Fruit fly (Drosophila melanogaster) whole organism, embryonic: Measurements from ENCODE around the gene CG14024.

Experiments used
- Asciz ChIP-seq: fragments of 200-800 bp; sonication (Bioruptor generic); optimal IDR thresholded peaks from 2 replicates; lab custom pipeline; 2017; ENCODE audit warnings: missing biosample characterization, mild to moderate bottlenecking, missing genetic modification characterization, missing genetic modification reagents
- B-H1 ChIP-seq: fragments of 200-800 bp; sonication (Bioruptor generic); IDR thresholded peaks from 3 replicates; pipeline ENCODE4 v1.3.6; 2022; ENCODE audit warnings: missing biosample characterization, missing genetic modification characterization
- CG10366 ChIP-seq: fragments of 200-800 bp; sonication (Bioruptor generic); IDR thresholded peaks from 2 replicates; pipeline ENCODE4 v1.3.6; 2022; ENCODE audit warnings: missing biosample characterization, missing genetic modification characterization
- CG10431 ChIP-seq: fragments of 200-800 bp; sonication (Bioruptor generic); optimal IDR thresholded peaks from 3 replicates; lab custom pipeline; 2018; ENCODE audit warnings: missing biosample characterization, mild to moderate bottlenecking, missing genetic modification characterization
- CG11398 ChIP-seq: fragments of 200-800 bp; sonication (Bioruptor generic); optimal IDR thresholded peaks from 2 replicates; lab custom pipeline; 2016; ENCODE audit warnings: missing biosample characterization, missing genetic modification characterization
- CG12391 ChIP-seq: fragments of 200-800 bp; sonication (Bioruptor generic); optimal IDR thresholded peaks from 3 replicates; lab custom pipeline; 2018; ENCODE audit warnings: missing biosample characterization, mild to moderate bottlenecking, missing genetic modification characterization, moderate library complexity
- CG12744 ChIP-seq: fragments of 200-800 bp; sonication (Bioruptor generic); optimal IDR thresholded peaks from 2 replicates; lab custom pipeline; 2016; ENCODE audit warnings: missing biosample characterization, missing genetic modification characterization
- CG13287 ChIP-seq: fragments of 200-800 bp; sonication (Bioruptor generic); IDR thresholded peaks from 2 replicates; pipeline ENCODE4 v1.3.6; 2022; ENCODE audit warnings: missing biosample characterization, missing genetic modification characterization; ENCODE audit not compliant: partially characterized antibody
- CG14014 ChIP-seq: fragments of 200-800 bp; sonication (Bioruptor generic); IDR thresholded peaks from 2 replicates; pipeline ENCODE4 v1.3.6; 2022; ENCODE audit warnings: missing biosample characterization, missing genetic modification characterization
- CG1529 ChIP-seq: fragments of 200-800 bp; sonication (Bioruptor generic); optimal IDR thresholded peaks from 3 replicates; lab custom pipeline; 2018; ENCODE audit warnings: missing biosample characterization, missing genetic modification characterization
- CG1603 ChIP-seq: fragments of 200-800 bp; sonication (Bioruptor generic); optimal IDR thresholded peaks from 2 replicates; lab custom pipeline; 2019; ENCODE audit warnings: missing biosample characterization, mild to moderate bottlenecking, missing genetic modification characterization, moderate library complexity
- CG18011 ChIP-seq: fragments of 200-800 bp; sonication (Bioruptor generic); optimal IDR thresholded peaks from 2 replicates; lab custom pipeline; 2017; ENCODE audit warnings: missing biosample characterization, missing genetic modification characterization, mild to moderate bottlenecking, moderate library complexity, missing genotype
- CG18262 ChIP-seq: fragments of 200-800 bp; optimal IDR thresholded peaks from 3 replicates; lab custom pipeline; 2019; ENCODE audit warnings: missing biosample characterization, mild to moderate bottlenecking, missing genetic modification characterization, moderate library complexity
- CG30403 ChIP-seq: fragments of 200-800 bp; sonication (Bioruptor generic); optimal IDR thresholded peaks from 3 replicates; lab custom pipeline; 2016; ENCODE audit warnings: missing biosample characterization, missing genetic modification characterization
- CG31388 ChIP-seq: fragments of 200-800 bp; sonication (Bioruptor generic); optimal IDR thresholded peaks from 2 replicates; lab custom pipeline; 2016; ENCODE audit warnings: missing biosample characterization, missing genetic modification characterization
- CG33213 ChIP-seq: fragments of 200-800 bp; sonication (Bioruptor generic); optimal IDR thresholded peaks from 3 replicates; lab custom pipeline; 2016; ENCODE audit warnings: missing biosample characterization, missing genetic modification characterization
- CG42726 ChIP-seq: fragments of 200-800 bp; sonication (Bioruptor generic); IDR thresholded peaks from 2 replicates; pipeline ENCODE4 v1.3.6; 2022; ENCODE audit warnings: missing biosample characterization, missing genetic modification characterization; ENCODE audit not compliant: partially characterized antibody
- CG4282 ChIP-seq: fragments of 200-800 bp; sonication (Bioruptor generic); optimal IDR thresholded peaks from 2 replicates; lab custom pipeline; 2016; ENCODE audit warnings: missing biosample characterization, missing genetic modification characterization
- CG4707 ChIP-seq: fragments of 200-800 bp; sonication (Bioruptor generic); optimal IDR thresholded peaks from 2 replicates; lab custom pipeline; 2018; ENCODE audit warnings: missing biosample characterization, mild to moderate bottlenecking, missing genetic modification characterization, moderate library complexity
- CG6254 ChIP-seq: fragments of 200-800 bp; sonication (Bioruptor generic); optimal IDR thresholded peaks from 3 replicates; lab custom pipeline; 2017; ENCODE audit warnings: mild to moderate bottlenecking, missing biosample characterization, missing genetic modification reagents, missing genetic modification characterization
- CG6854 ChIP-seq: fragments of 200-800 bp; sonication (Bioruptor generic); optimal IDR thresholded peaks from 3 replicates; lab custom pipeline; 2017; ENCODE audit warnings: missing biosample characterization, mild to moderate bottlenecking, missing genetic modification characterization
- Chrac-16 ChIP-seq: fragments of 200-800 bp; sonication (Bioruptor generic); optimal IDR thresholded peaks from 3 replicates; lab custom pipeline; 2016; ENCODE audit warnings: missing biosample characterization, missing genetic modification characterization
- CoRest ChIP-seq: fragments of 200-800 bp; sonication (Bioruptor generic); optimal IDR thresholded peaks from 3 replicates; lab custom pipeline; 2018; ENCODE audit warnings: missing biosample characterization, mild to moderate bottlenecking, missing genetic modification characterization, moderate library complexity
- Dek ChIP-seq: fragments of 200-800 bp; sonication (Bioruptor generic); optimal IDR thresholded peaks from 3 replicates; lab custom pipeline; 2019; ENCODE audit warnings: missing biosample characterization, mild to moderate bottlenecking, missing genetic modification characterization, moderate library complexity
- Ets65A ChIP-seq: fragments of 200-800 bp; sonication (Bioruptor generic); peaks from one replicate; lab custom pipeline; 2016; ENCODE audit warnings: missing biosample characterization, missing genetic modification characterization
- HmgZ ChIP-seq: fragments of 200-800 bp; sonication (Bioruptor generic); optimal IDR thresholded peaks from 2 replicates; lab custom pipeline; 2018; ENCODE audit warnings: missing biosample characterization, mild to moderate bottlenecking, missing genetic modification characterization
- Lpt ChIP-seq: fragments of >200 bp; optimal IDR thresholded peaks from 2 replicates; lab custom pipeline; 2018; ENCODE audit warnings: missing biosample characterization, missing genetic modification characterization
- NC2β ChIP-seq: fragments of 200-800 bp; sonication (Bioruptor generic); optimal IDR thresholded peaks from 2 replicates; lab custom pipeline; 2016; ENCODE audit warnings: missing biosample characterization, missing genetic modification characterization
- Nf-YB ChIP-seq: fragments of 200-800 bp; sonication (Bioruptor generic); optimal IDR thresholded peaks from 3 replicates; lab custom pipeline; 2019; ENCODE audit warnings: missing biosample characterization, mild to moderate bottlenecking, missing genetic modification characterization, moderate library complexity
- PHDP ChIP-seq: fragments of 200-800 bp; sonication (Bioruptor generic); optimal IDR thresholded peaks from 3 replicates; lab custom pipeline; 2018; ENCODE audit warnings: missing biosample characterization, mild to moderate bottlenecking, missing genetic modification characterization, moderate library complexity
- Poxn ChIP-seq: fragments of 200-800 bp; sonication (Bioruptor generic); IDR thresholded peaks from 2 replicates; pipeline ENCODE4 v1.3.6; 2022; ENCODE audit warnings: missing biosample characterization, missing genetic modification characterization
- Rx ChIP-seq: fragments of 200-800 bp; sonication (Bioruptor generic); IDR thresholded peaks from 2 replicates; pipeline ENCODE4 v1.3.6; 2022; ENCODE audit warnings: missing biosample characterization, missing genetic modification characterization
- Sox102F ChIP-seq: fragments of 200-800 bp; sonication (Bioruptor generic); optimal IDR thresholded peaks from 2 replicates; lab custom pipeline; 2018; ENCODE audit warnings: missing biosample characterization, mild to moderate bottlenecking, missing genetic modification characterization, moderate library complexity
- TFAM ChIP-seq: fragments of 200-800 bp; sonication (Bioruptor generic); optimal IDR thresholded peaks from 2 replicates; lab custom pipeline; 2017; ENCODE audit warnings: missing biosample characterization, missing genetic modification characterization, inconsistent platforms
- Xrp1 ChIP-seq: fragments of 200-800 bp; sonication (Bioruptor generic); IDR thresholded peaks from 2 replicates; pipeline ENCODE4 v1.3.6; 2022; ENCODE audit warnings: missing biosample characterization, missing genetic modification characterization
- abd-A ChIP-seq: fragments of 200-800 bp; sonication (Bioruptor generic); optimal IDR thresholded peaks from 3 replicates; lab custom pipeline; 2019; ENCODE audit warnings: missing biosample characterization, mild to moderate bottlenecking, missing genetic modification characterization, moderate library complexity
- amos ChIP-seq: fragments of 200-800 bp; sonication (Bioruptor generic); IDR thresholded peaks from 2 replicates; pipeline ENCODE4 v1.3.6; 2022; ENCODE audit warnings: missing biosample characterization, missing genetic modification characterization; ENCODE audit not compliant: partially characterized antibody
- ara ChIP-seq: fragments of 200-800 bp; sonication (Bioruptor generic); IDR thresholded peaks from 2 replicates; pipeline ENCODE4 v1.3.6; 2022; ENCODE audit warnings: missing biosample characterization, missing genetic modification characterization
- br ChIP-seq: fragments of >200 bp; optimal IDR thresholded peaks from 2 replicates; lab custom pipeline; 2017
- btn ChIP-seq: fragments of 200-800 bp; sonication (Bioruptor generic); optimal IDR thresholded peaks from 2 replicates; lab custom pipeline; 2016; ENCODE audit warnings: missing biosample characterization, missing genetic modification characterization
- danr ChIP-seq: fragments of 200-800 bp; sonication (Bioruptor generic); IDR thresholded peaks from 2 replicates; pipeline ENCODE4 v1.3.6; 2022; ENCODE audit warnings: missing biosample characterization, missing genetic modification characterization
- exex ChIP-seq: fragments of 200-800 bp; sonication (Bioruptor generic); optimal IDR thresholded peaks from 4 replicates; lab custom pipeline; 2018; ENCODE audit warnings: missing biosample characterization, mild to moderate bottlenecking, missing genetic modification characterization, moderate library complexity
- fd96Cb ChIP-seq: fragments of 200-800 bp; sonication (Bioruptor generic); optimal IDR thresholded peaks from 2 replicates; lab custom pipeline; 2018; ENCODE audit warnings: missing biosample characterization, mild to moderate bottlenecking, missing genetic modification characterization, moderate library complexity
- grau ChIP-seq: fragments of 200-800 bp; optimal IDR thresholded peaks from 3 replicates; lab custom pipeline; 2019; ENCODE audit warnings: missing biosample characterization, mild to moderate bottlenecking, missing genetic modification characterization, moderate library complexity
- gsb ChIP-seq: fragments of 200-800 bp; sonication (Bioruptor generic); IDR thresholded peaks from 2 replicates; pipeline ENCODE4 v1.3.6; 2022; ENCODE audit warnings: missing biosample characterization, missing genetic modification characterization
- lilli ChIP-seq: fragments of 200-800 bp; sonication (Bioruptor generic); optimal IDR thresholded peaks from 3 replicates; lab custom pipeline; 2016; ENCODE audit warnings: missing biosample characterization, missing genetic modification characterization
- lola ChIP-seq, 3 experiments: fragments of >200 bp in 2 of 3; fragments of 200-800 bp in 1 of 3; sonication (Bioruptor generic) in 1 of 3; optimal IDR thresholded peaks; 2 replicates each; lab custom pipeline; 2017 to 2019; ENCODE audit warnings: missing biosample characterization in 3 of 3, missing genetic modification characterization in 3 of 3, mild to moderate bottlenecking in 1 of 3, moderate library complexity in 1 of 3
- lov ChIP-seq, 2 experiments: fragments of 200-800 bp in 1 of 2; fragments of >200 bp in 1 of 2; sonication (Bioruptor generic) in 1 of 2; IDR thresholded peaks in 1 of 2; optimal IDR thresholded peaks in 1 of 2; 2 replicates in 1 of 2; 3 replicates in 1 of 2; pipeline versions ENCODE4 v1.3.6 to Lab custom; 2017 to 2022; ENCODE audit warnings: missing biosample characterization in 1 of 2, missing genetic modification characterization in 1 of 2
- phol ChIP-seq: fragments of 200-800 bp; sonication (Bioruptor generic); optimal IDR thresholded peaks from 3 replicates; lab custom pipeline; 2018; ENCODE audit warnings: missing biosample characterization, mild to moderate bottlenecking, missing genetic modification characterization, moderate library complexity
- row ChIP-seq: fragments of 200-800 bp; sonication (Bioruptor generic); IDR thresholded peaks from 3 replicates; pipeline ENCODE4 v1.3.6; 2022; ENCODE audit warnings: missing biosample characterization, missing genetic modification characterization
- schlank ChIP-seq: fragments of 200-800 bp; sonication (Bioruptor generic); optimal IDR thresholded peaks from 2 replicates; lab custom pipeline; 2018; ENCODE audit warnings: missing biosample characterization, mild to moderate bottlenecking, missing genetic modification characterization
- sens ChIP-seq: fragments of 200-800 bp; sonication (Bioruptor generic); peaks from one replicate; lab custom pipeline; 2016; ENCODE audit warnings: missing biosample characterization, missing genetic modification characterization

The CG14024 gene

DNA sequence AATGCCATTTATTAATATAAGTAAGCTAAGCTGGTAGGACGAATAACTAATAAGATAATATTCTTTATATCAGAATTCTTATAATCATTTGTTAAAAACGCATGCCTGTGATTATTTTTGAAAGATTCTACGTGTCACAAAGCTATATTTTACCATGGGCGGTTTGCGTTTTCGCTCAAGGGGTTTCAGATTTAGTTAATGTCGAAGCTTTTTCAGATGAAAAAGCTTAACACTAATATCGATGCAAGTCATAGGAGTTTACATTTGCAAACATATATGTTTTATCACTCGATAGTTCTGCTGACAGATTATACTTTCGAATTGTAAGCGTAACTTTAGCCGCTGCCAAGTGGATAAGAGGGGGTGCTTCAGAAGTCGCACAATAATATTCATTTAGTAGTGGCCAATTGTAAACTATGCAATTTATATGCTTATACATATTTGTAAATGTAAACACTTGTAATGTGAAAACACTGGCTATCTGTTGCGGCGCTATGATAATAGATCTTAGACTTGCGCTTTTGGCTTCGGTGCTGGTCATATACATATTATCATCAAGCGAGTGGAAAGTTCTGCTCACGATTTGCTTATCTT is 26.4 kb upstream of the CG14024 start (continued):
- TF ChIP-seq B-H1 (no peak), exex (tag; lab: Kevin White, UChicago) (no peak), schlank (tag; lab: Kevin White, UChicago) (no peak), fd96Cb (tag; lab: Kevin White, UChicago) (no peak), Lpt (GFP tag; lab: Kevin White, UChicago) (no peak), NC2β (GFP tag; lab: Kevin White, UChicago) (no peak), CG42726 (GFP tag; lab: Robert Waterston, UW) (no peak), sens (no peak), Rx (GFP tag; lab: Robert Waterston, UW) (no peak), CG14014 (no peak), br (no peak), CG12744 (GFP tag; lab: Kevin White, UChicago) (no peak), amos (GFP tag; lab: Robert Waterston, UW) (peak; percentile 22; the same call in 1 of the 2 replicates), CG10431 (GFP tag; lab: Kevin White, UChicago) (no peak), Asciz (GFP tag; lab: Kevin White, UChicago) (no peak), phol (tag; lab: Kevin White, UChicago) (no peak), PHDP (tag; lab: Kevin White, UChicago) (no peak), CG6254 (GFP tag; lab: Kevin White, UChicago) (no peak), Xrp1 (GFP tag; lab: Robert Waterston, UW) (no peak), Nf-YB (no peak), CG11398 (no peak), HmgZ (peak; percentile 27), CG13287 (GFP tag; lab: Robert Waterston, UW) (peak; percentile 29; the same call in 1 of the 2 replicates), Ets65A (GFP tag; lab: Kevin White, UChicago) (no peak), CG6854 (GFP tag; lab: Kevin White, UChicago) (no peak), danr (GFP tag; lab: Robert Waterston, UW) (no peak), CG12391 (tag; lab: Kevin White, UChicago) (no peak), CoRest (tag; lab: Kevin White, UChicago) (no peak), abd-A (tag; lab: Kevin White, UChicago) (no peak), CG4282 (GFP tag; lab: Kevin White, UChicago) (no peak), CG1603 (tag; lab: Kevin White, UChicago) (no peak), lov (optimal IDR thresholded peaks at IDR 0.05; lab: Kevin White, UChicago) (no peak), lov (GFP tag; IDR thresholded peaks at IDR 0.05; lab: Robert Waterston, UW) (no peak), Poxn (no peak), grau (tag; lab: Kevin White, UChicago) (no peak)

DNA sequence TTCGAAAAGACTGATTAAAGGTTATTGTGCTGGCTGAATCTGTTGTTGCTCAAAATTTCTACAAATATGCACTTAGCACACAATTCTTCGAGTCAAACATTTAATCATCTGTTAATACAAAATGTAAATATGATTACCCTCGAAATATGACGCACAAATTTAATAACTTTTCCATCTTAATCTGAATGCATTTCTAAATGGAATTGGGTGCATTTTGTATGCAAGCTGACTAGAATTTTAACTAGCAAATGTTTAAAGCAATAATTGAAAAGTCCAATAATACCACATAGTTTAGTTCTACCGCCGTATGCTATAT is 24.0 kb upstream of the CG14024 start:
- TF ChIP-seq btn (GFP tag; lab: Kevin White, UChicago) (no peak), CG33213 (GFP tag; lab: Kevin White, UChicago) (no peak), Dek (no peak), gsb (GFP tag; lab: Robert Waterston, UW) (no peak), CG10366 (GFP tag; lab: Robert Waterston, UW) (no peak), CG4707 (GFP tag; lab: Kevin White, UChicago) (no peak), lola (GFP tag; optimal IDR thresholded peaks at IDR 0.05; lab: Kevin White, UChicago) (peak in 1 of 3 experiments; percentile 14), CG31388 (GFP tag; lab: Kevin White, UChicago) (no peak), row (GFP tag; lab: Robert Waterston, UW) (no peak), CG1529 (GFP tag; lab: Kevin White, UChicago) (peak; percentile 19), CG18262 (tag; lab: Kevin White, UChicago) (peak; percentile 24), CG18011 (no peak), Chrac-16 (GFP tag; lab: Kevin White, UChicago) (no peak), TFAM (GFP tag; lab: Kevin White, UChicago) (no peak), CG30403 (GFP tag; lab: Kevin White, UChicago) (no peak), Sox102F (GFP tag; lab: Kevin White, UChicago) (peak; percentile 47), lilli (GFP tag; lab: Kevin White, UChicago) (no peak), ara (GFP tag; lab: Robert Waterston, UW) (0 out of 2 replicates have a peak, but pooled peaks have one; percentile 13)
